Worm (Caenorhabditis elegans): Measurements from ENCODE around the gene C08B6.8.

ce11 chrV:10146787-10147186, 12.3 kb downstream of the C08B6.8 start:
- TF ChIP-seq elt-2 (tag; optimal IDR thresholded peaks at IDR 0.05) (no peak), ama-1 (optimal IDR thresholded peaks at IDR 0.05) (no peak), ceh-63 (GFP tag; optimal IDR thresholded peaks at IDR 0.05) (no peak), lsy-2 (tag; optimal IDR thresholded peaks at IDR 0.05) (peak in 1 of 2 experiments; percentile 42), skn-1 (tag; optimal IDR thresholded peaks at IDR 0.05) (no peak)

All from whole organism, L1 larva.